Worm (Caenorhabditis elegans): ENCODE data around the gene str-255.
A peak's percentile ranks its signal among the peaks of the same experiment; 100 is the strongest.

str-255 gene

DNA sequence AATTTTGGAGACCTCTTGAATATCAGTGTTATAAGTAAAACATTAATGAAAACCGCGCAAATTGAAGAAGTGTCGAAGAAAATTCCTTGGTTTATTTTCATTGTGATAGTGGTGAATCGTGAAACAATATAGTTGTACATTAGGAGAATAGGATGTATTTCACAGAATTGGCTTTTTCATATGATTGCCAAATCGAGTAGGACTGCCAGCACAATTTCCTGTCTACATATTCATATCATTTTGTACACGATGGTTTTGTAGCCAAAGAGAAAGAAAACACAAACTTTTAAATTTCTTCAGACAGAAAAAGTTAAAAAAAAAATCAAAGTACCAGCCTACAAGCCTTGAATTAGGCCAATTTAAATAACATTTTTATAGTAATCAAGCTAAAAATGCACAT lies at the start of gene str-255:
TSS of gene str-255 (minus strand) at position 101 of the 400 bp plus-strand sequence.
- TF ChIP-seq ceh-6 (GFP tag; optimal IDR thresholded peaks at IDR 0.05): no peak
- no peak for TF ChIP-seq hlh-15 (tag; optimal IDR thresholded peaks at IDR 0.05)
- TF ChIP-seq unc-55 (GFP tag; optimal IDR thresholded peaks at IDR 0.05): no peak
- no peak for TF ChIP-seq sox-4 (tag; optimal IDR thresholded peaks at IDR 0.05)
- TF ChIP-seq ceh-22 (tag; optimal IDR thresholded peaks at IDR 0.05): no peak
- TF ChIP-seq ceh-48 (tag; optimal IDR thresholded peaks at IDR 0.05): no peak
- TF ChIP-seq sox-2 (GFP tag; IDR thresholded peaks at IDR 0.05): no peak
- no peak for TF ChIP-seq sdc-2 (tag; optimal IDR thresholded peaks at IDR 0.05)
- no peak for TF ChIP-seq gmeb-2 (tag; optimal IDR thresholded peaks at IDR 0.05)
- no peak for TF ChIP-seq ceh-18 (tag; optimal IDR thresholded peaks at IDR 0.05)
- no peak for TF ChIP-seq madf-2 (tag; optimal IDR thresholded peaks at IDR 0.05)
- TF ChIP-seq npax-4 (tag; optimal IDR thresholded peaks at IDR 0.05): no peak
- no peak for TF ChIP-seq pros-1 (tag; optimal IDR thresholded peaks at IDR 0.05)
- no peak for TF ChIP-seq pag-3 (tag; optimal IDR thresholded peaks at IDR 0.05; ENCODE audit: borderline replicate concordance)

DNA sequence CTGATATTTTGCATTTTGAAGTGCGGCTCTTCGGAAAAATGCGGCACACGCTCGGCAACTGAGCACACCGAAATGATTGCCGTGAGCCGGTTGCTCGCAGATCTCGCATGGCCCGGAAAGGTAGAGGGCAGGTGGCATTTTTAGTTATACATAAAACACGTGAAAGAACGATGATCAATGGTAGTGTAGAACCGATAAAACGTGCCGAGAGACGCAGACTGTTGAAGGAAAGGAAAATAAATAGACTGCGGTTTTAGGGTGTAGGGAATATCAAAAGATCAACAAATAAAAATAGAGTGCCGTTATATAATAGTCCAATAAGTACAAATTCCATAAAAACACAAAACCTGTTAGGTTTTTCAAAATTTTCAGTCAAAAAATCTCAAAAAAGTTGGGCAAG lies 48.3 kb upstream of the str-255 start, which contains the start of gene nhr-133:
TSS of gene nhr-133 (minus strand) at position 183 of the 400 bp plus-strand sequence.
- TF ChIP-seq hlh-30 (tag; optimal IDR thresholded peaks at IDR 0.05; ENCODE audit: insufficient read depth): peak; percentile 37
- TF ChIP-seq ama-1 (optimal IDR thresholded peaks at IDR 0.05): no peak
- TF ChIP-seq hlh-13 (GFP tag; optimal IDR thresholded peaks at IDR 0.05): no peak

DNA sequence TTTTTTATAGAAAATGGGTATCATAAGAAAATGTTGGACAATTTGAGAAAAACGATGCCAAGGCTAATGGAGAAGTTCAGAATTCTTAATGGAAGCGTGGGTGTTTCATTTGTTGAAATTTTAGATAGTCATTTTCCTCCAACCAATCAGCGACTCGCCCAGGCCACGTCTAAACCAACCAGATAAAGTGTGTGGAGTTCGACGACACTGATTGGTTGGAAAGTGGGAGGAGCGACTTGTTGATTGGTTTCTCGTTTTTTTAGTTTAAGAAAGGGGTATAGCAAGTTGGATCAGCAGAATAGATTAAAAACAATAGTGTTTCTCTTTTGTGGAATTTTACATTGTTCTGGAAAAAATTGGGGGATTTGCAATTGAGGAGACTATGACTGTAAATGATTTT lies 43.9 kb upstream of the str-255 start:
- TF ChIP-seq dmd-4 (tag; optimal IDR thresholded peaks at IDR 0.05; ENCODE audit: borderline replicate concordance) (no peak), lim-6 (tag; optimal IDR thresholded peaks at IDR 0.05) (no peak), ceh-2 (tag; optimal IDR thresholded peaks at IDR 0.05) (no peak), ets-4 (tag; optimal IDR thresholded peaks at IDR 0.05) (no peak), unc-3 (GFP tag; conservative IDR thresholded peaks at IDR 0.05) (no peak), unc-3 (tag; optimal IDR thresholded peaks at IDR 0.05) (no peak), gmeb-2 (tag; optimal IDR thresholded peaks at IDR 0.05) (no peak), ama-1 (optimal IDR thresholded peaks at IDR 0.05) (no peak), nfya-1 (tag; optimal IDR thresholded peaks at IDR 0.05) (peak; percentile 92)

DNA sequence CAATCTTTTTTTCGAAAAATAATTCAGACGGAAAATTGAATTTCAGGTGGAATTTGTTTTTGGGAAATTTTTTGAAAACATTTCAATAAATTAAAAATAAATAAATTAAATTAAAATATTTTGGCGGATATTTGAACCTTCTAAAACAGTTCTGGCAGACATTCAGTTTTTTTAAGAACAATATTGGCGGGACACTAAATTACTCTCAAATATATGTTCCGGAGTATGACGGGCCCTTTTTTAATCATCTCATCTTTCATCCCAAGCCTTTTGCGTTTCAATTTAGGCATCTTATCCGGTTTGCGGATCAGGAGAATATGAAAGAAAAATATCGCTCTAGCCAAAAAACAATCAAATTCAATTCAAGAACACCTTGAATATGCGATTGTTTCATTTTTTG lies 43.2 kb upstream of the str-255 start, which contains the start of gene svh-11:
TSS of gene svh-11 (plus strand) at position 301 of the 400 bp plus-strand sequence.
- TF ChIP-seq unc-42 (tag; optimal IDR thresholded peaks at IDR 0.05) (no peak), pha-2 (tag; optimal IDR thresholded peaks at IDR 0.05) (no peak), ceh-48 (tag; optimal IDR thresholded peaks at IDR 0.05) (no peak), tbx-2 (tag; optimal IDR thresholded peaks at IDR 0.05) (no peak), T23F11.4 (GFP tag; optimal IDR thresholded peaks at IDR 0.05) (no peak), fax-1 (tag; optimal IDR thresholded peaks at IDR 0.05) (no peak), ceh-34 (tag; optimal IDR thresholded peaks at IDR 0.05) (no peak), ceh-22 (tag; optimal IDR thresholded peaks at IDR 0.05) (no peak), npax-4 (tag; optimal IDR thresholded peaks at IDR 0.05) (no peak), ceh-9 (tag; optimal IDR thresholded peaks at IDR 0.05) (no peak), rnt-1 (tag; optimal IDR thresholded peaks at IDR 0.05) (no peak), C08G9.2 (tag; optimal IDR thresholded peaks at IDR 0.05) (no peak), syd-9 (tag; optimal IDR thresholded peaks at IDR 0.05) (no peak), sox-4 (tag; optimal IDR thresholded peaks at IDR 0.05) (no peak), nhr-11 (tag; optimal IDR thresholded peaks at IDR 0.05) (no peak), unc-86 (tag; optimal IDR thresholded peaks at IDR 0.05) (no peak)

DNA sequence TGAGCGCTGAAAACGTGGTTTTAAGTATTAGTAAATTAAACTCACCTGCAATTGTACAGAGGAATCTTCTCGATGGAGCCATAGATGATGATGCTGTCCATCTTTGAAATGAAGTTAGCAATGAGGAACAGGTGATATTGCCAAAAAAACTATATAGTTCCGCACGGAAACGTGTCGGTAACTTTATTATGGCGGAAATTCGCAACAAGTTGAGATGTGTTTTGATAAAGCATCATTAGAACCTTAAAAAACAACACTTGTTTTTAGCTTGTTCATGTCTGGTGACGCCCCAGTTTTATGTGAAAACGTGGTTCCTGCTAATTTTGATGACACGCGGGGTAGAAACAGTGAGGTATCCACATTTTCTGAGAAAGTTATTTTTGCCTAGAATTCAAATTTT lies 42.5 kb upstream of the str-255 start, which contains the start of gene srt-40:
TSS of gene srt-40 (minus strand) at position 101 of the 400 bp plus-strand sequence.
- TF ChIP-seq unc-42 (tag; optimal IDR thresholded peaks at IDR 0.05) (no peak), ceh-9 (tag; optimal IDR thresholded peaks at IDR 0.05) (no peak), hlh-15 (tag; optimal IDR thresholded peaks at IDR 0.05) (no peak), zip-5 (tag; optimal IDR thresholded peaks at IDR 0.05) (no peak), hlh-13 (GFP tag; optimal IDR thresholded peaks at IDR 0.05) (no peak), elt-2 (tag; optimal IDR thresholded peaks at IDR 0.05) (no peak), hlh-6 (tag; optimal IDR thresholded peaks at IDR 0.05) (no peak), nhr-232 (tag; optimal IDR thresholded peaks at IDR 0.05) (no peak), ets-4 (tag; optimal IDR thresholded peaks at IDR 0.05) (no peak), ama-1 (optimal IDR thresholded peaks at IDR 0.05) (no peak), K02D7.2 (tag; optimal IDR thresholded peaks at IDR 0.05) (no peak), Y22D7AL.16 (tag; optimal IDR thresholded peaks at IDR 0.05) (no peak), dve-1 (tag; optimal IDR thresholded peaks at IDR 0.05) (no peak), pha-4 (tag; optimal IDR thresholded peaks at IDR 0.05) (no peak), unc-3 (GFP tag; conservative IDR thresholded peaks at IDR 0.05) (no peak), unc-3 (tag; optimal IDR thresholded peaks at IDR 0.05) (no peak), odd-2 (tag; optimal IDR thresholded peaks at IDR 0.05) (no peak), K09A11.1 (tag; optimal IDR thresholded peaks at IDR 0.05; ENCODE audit: insufficient read depth) (no peak), npax-4 (tag; optimal IDR thresholded peaks at IDR 0.05) (no peak)
